Worm (Caenorhabditis elegans): ENCODE measurements around the gene sre-33.

The sre-33 gene

ce11 chrII:12452754-12453352 is at the start of gene sre-33, which contains the start of gene sre-35:
Gene sre-33, plus strand, starts transcription at chrII:12453302.
Gene sre-35, minus strand, starts transcription at chrII:12452854.
- TF ChIP-seq nhr-12 (tag; optimal IDR thresholded peaks at IDR 0.05) (no peak), ces-1 (GFP tag; optimal IDR thresholded peaks at IDR 0.05) (no peak), drap-1 (GFP tag; optimal IDR thresholded peaks at IDR 0.05) (no peak), nhr-28 (tag; optimal IDR thresholded peaks at IDR 0.05) (no peak), unc-39 (tag; optimal IDR thresholded peaks at IDR 0.05) (no peak), nhr-2 (tag; optimal IDR thresholded peaks at IDR 0.05) (no peak), hlh-1 (tag; optimal IDR thresholded peaks at IDR 0.05) (no peak), flh-1 (GFP tag; optimal IDR thresholded peaks at IDR 0.05) (no peak), zip-8 (tag; optimal IDR thresholded peaks at IDR 0.05) (no peak), sptf-1 (tag; optimal IDR thresholded peaks at IDR 0.05) (no peak), sem-2 (GFP tag; optimal IDR thresholded peaks at IDR 0.05) (no peak), pha-4 (tag; optimal IDR thresholded peaks at IDR 0.05) (no peak), blmp-1 (tag; optimal IDR thresholded peaks at IDR 0.05) (no peak), unc-62 (GFP tag; optimal IDR thresholded peaks at IDR 0.05) (no peak), nhr-237 (tag; optimal IDR thresholded peaks at IDR 0.05) (no peak), snpc-4 (tag; optimal IDR thresholded peaks at IDR 0.05) (no peak)

- TF ChIP-seq pha-4 (tag; optimal IDR thresholded peaks at IDR 0.05): no peak
- no peak for TF ChIP-seq unc-39 (tag; optimal IDR thresholded peaks at IDR 0.05)
- no peak for TF ChIP-seq lsy-2 (tag; optimal IDR thresholded peaks at IDR 0.05)
- TF ChIP-seq M03D4.4 (tag; optimal IDR thresholded peaks at IDR 0.05): no peak
- no peak for TF ChIP-seq ztf-11 (tag; optimal IDR thresholded peaks at IDR 0.05)
- TF ChIP-seq nhr-2 (tag; optimal IDR thresholded peaks at IDR 0.05): no peak
- TF ChIP-seq nhr-12 (tag; optimal IDR thresholded peaks at IDR 0.05): no peak
- TF ChIP-seq elt-1 (tag; optimal IDR thresholded peaks at IDR 0.05; ENCODE audit: borderline replicate concordance, insufficient read depth): no peak
- no peak for TF ChIP-seq lin-32 (GFP tag; optimal IDR thresholded peaks at IDR 0.05)
- no peak for TF ChIP-seq tbx-8 (GFP tag; optimal IDR thresholded peaks at IDR 0.05)
- TF ChIP-seq flh-1 (GFP tag; optimal IDR thresholded peaks at IDR 0.05): no peak
- no peak for TF ChIP-seq unc-62 (GFP tag; optimal IDR thresholded peaks at IDR 0.05)
- no peak for TF ChIP-seq ceh-39 (tag; optimal IDR thresholded peaks at IDR 0.05)
- TF ChIP-seq nhr-237 (tag; optimal IDR thresholded peaks at IDR 0.05): no peak
- TF ChIP-seq ces-1 (GFP tag; optimal IDR thresholded peaks at IDR 0.05): no peak
- TF ChIP-seq mep-1 (tag; optimal IDR thresholded peaks at IDR 0.05): no peak
- TF ChIP-seq blmp-1 (tag; optimal IDR thresholded peaks at IDR 0.05): no peak
- TF ChIP-seq mls-2 (tag; optimal IDR thresholded peaks at IDR 0.05): no peak
- no peak for TF ChIP-seq nhr-28 (tag; optimal IDR thresholded peaks at IDR 0.05)
These were observed 46.7 kb upstream of the sre-33 start, which contains the start of gene sre-30 for ce11 chrII:12406394-12406793. Gene sre-30, minus strand, starts transcription at chrII:12406494.

ce11 chrII:12408717-12409116 is 44.4 kb upstream of the sre-33 start, which contains the start of gene sre-31:
Gene sre-31, minus strand, starts transcription at chrII:12408817.
- no peak for TF ChIP-seq M03D4.4 (tag; optimal IDR thresholded peaks at IDR 0.05)
- no peak for TF ChIP-seq nhr-2 (tag; optimal IDR thresholded peaks at IDR 0.05)
- TF ChIP-seq unc-62 (GFP tag; optimal IDR thresholded peaks at IDR 0.05): no peak
- TF ChIP-seq mls-2 (tag; optimal IDR thresholded peaks at IDR 0.05): no peak
- TF ChIP-seq nhr-12 (tag; optimal IDR thresholded peaks at IDR 0.05): no peak
- TF ChIP-seq unc-39 (tag; optimal IDR thresholded peaks at IDR 0.05): no peak
- TF ChIP-seq sem-2 (GFP tag; optimal IDR thresholded peaks at IDR 0.05): no peak
- no peak for TF ChIP-seq ceh-43 (GFP tag; optimal IDR thresholded peaks at IDR 0.05)
- TF ChIP-seq nhr-76 (tag; optimal IDR thresholded peaks at IDR 0.05): no peak
- TF ChIP-seq drap-1 (GFP tag; optimal IDR thresholded peaks at IDR 0.05): no peak
- no peak for TF ChIP-seq nhr-28 (tag; optimal IDR thresholded peaks at IDR 0.05)
- TF ChIP-seq ztf-11 (tag; optimal IDR thresholded peaks at IDR 0.05): no peak
- TF ChIP-seq elt-1 (tag; optimal IDR thresholded peaks at IDR 0.05; ENCODE audit: borderline replicate concordance, insufficient read depth): no peak
- TF ChIP-seq lsy-2 (tag; optimal IDR thresholded peaks at IDR 0.05): no peak
- no peak for TF ChIP-seq ceh-83 (GFP tag; optimal IDR thresholded peaks at IDR 0.05)

- TF ChIP-seq lsy-2 (tag; optimal IDR thresholded peaks at IDR 0.05) (no peak), ces-1 (GFP tag; optimal IDR thresholded peaks at IDR 0.05) (no peak), mep-1 (tag; optimal IDR thresholded peaks at IDR 0.05) (no peak), mls-2 (tag; optimal IDR thresholded peaks at IDR 0.05) (no peak), mab-5 (tag; optimal IDR thresholded peaks at IDR 0.05) (no peak)
These were observed 43.0 kb upstream of the sre-33 start, which contains the start of gene F57G9.3 for ce11 chrII:12410107-12410506. Gene F57G9.3, minus strand, starts transcription at chrII:12410207.

- TF ChIP-seq drap-1 (GFP tag; optimal IDR thresholded peaks at IDR 0.05) (no peak), ham-2 (GFP tag; optimal IDR thresholded peaks at IDR 0.05) (no peak), snpc-4 (tag; optimal IDR thresholded peaks at IDR 0.05) (no peak), nhr-76 (tag; optimal IDR thresholded peaks at IDR 0.05) (no peak), zip-8 (tag; optimal IDR thresholded peaks at IDR 0.05) (no peak), sptf-1 (tag; optimal IDR thresholded peaks at IDR 0.05) (no peak), elt-3 (tag; optimal IDR thresholded peaks at IDR 0.05) (no peak), ces-1 (GFP tag; optimal IDR thresholded peaks at IDR 0.05) (no peak), lin-32 (GFP tag; optimal IDR thresholded peaks at IDR 0.05) (no peak), ceh-39 (tag; optimal IDR thresholded peaks at IDR 0.05) (no peak), flh-1 (GFP tag; optimal IDR thresholded peaks at IDR 0.05) (no peak), tbx-8 (GFP tag; optimal IDR thresholded peaks at IDR 0.05) (no peak), sem-2 (GFP tag; optimal IDR thresholded peaks at IDR 0.05) (no peak), elt-1 (tag; optimal IDR thresholded peaks at IDR 0.05; ENCODE audit: borderline replicate concordance, insufficient read depth) (no peak), unc-62 (GFP tag; optimal IDR thresholded peaks at IDR 0.05) (no peak), mab-5 (tag; optimal IDR thresholded peaks at IDR 0.05) (no peak), M03D4.4 (tag; optimal IDR thresholded peaks at IDR 0.05) (no peak), nhr-2 (tag; optimal IDR thresholded peaks at IDR 0.05) (no peak), unc-39 (tag; optimal IDR thresholded peaks at IDR 0.05) (no peak), bed-3 (GFP tag; optimal IDR thresholded peaks at IDR 0.05) (no peak)
These were observed 40.7 kb upstream of the sre-33 start, which contains the start of gene Y57A10C.1 for ce11 chrII:12412417-12412816. Gene Y57A10C.1, minus strand, starts transcription at chrII:12412517.
